Fruit fly (Drosophila melanogaster) whole organism, embryonic: ENCODE measurements around the gene CG17221.

Experiments
- BEAF-32 ChIP-seq: fragments of 200-800 bp; sonication (Bioruptor generic); optimal IDR thresholded peaks from 3 replicates; lab custom pipeline; 2017; ENCODE audit warnings: missing biosample characterization, missing genetic modification characterization, mild to moderate bottlenecking, moderate library complexity, missing genetic modification reagents
- Bgb ChIP-seq: fragments of 200-800 bp; sonication (Bioruptor generic); IDR thresholded peaks from 2 replicates; pipeline ENCODE4 v1.3.6; 2022; ENCODE audit warnings: missing biosample characterization, missing genetic modification characterization; ENCODE audit not compliant: partially characterized antibody
- CG10267 ChIP-seq: fragments of 200-800 bp; sonication (Bioruptor generic); optimal IDR thresholded peaks from 2 replicates; lab custom pipeline; 2018; ENCODE audit warnings: missing biosample characterization, mild to moderate bottlenecking, missing genetic modification characterization, moderate library complexity
- CG10431 ChIP-seq: fragments of 200-800 bp; sonication (Bioruptor generic); optimal IDR thresholded peaks from 3 replicates; lab custom pipeline; 2018; ENCODE audit warnings: missing biosample characterization, mild to moderate bottlenecking, missing genetic modification characterization
- CG1233 ChIP-seq: fragments of 200-800 bp; sonication (Bioruptor generic); optimal IDR thresholded peaks from 4 replicates; lab custom pipeline; 2018; ENCODE audit warnings: missing biosample characterization, mild to moderate bottlenecking, missing genetic modification characterization
- CG12659 ChIP-seq: fragments of 200-800 bp; sonication (Bioruptor generic); optimal IDR thresholded peaks from 3 replicates; lab custom pipeline; 2017; ENCODE audit warnings: mild to moderate bottlenecking, missing biosample characterization, missing genetic modification reagents, missing genetic modification characterization
- CG1603 ChIP-seq: fragments of 200-800 bp; sonication (Bioruptor generic); optimal IDR thresholded peaks from 2 replicates; lab custom pipeline; 2019; ENCODE audit warnings: missing biosample characterization, mild to moderate bottlenecking, missing genetic modification characterization, moderate library complexity
- CG2678 ChIP-seq: fragments of 200-800 bp; sonication (Bioruptor generic); optimal IDR thresholded peaks from 3 replicates; lab custom pipeline; 2019; ENCODE audit warnings: missing biosample characterization, mild to moderate bottlenecking, missing genetic modification characterization, moderate library complexity
- CG2875 ChIP-seq: fragments of 200-800 bp; sonication (Bioruptor generic); optimal IDR thresholded peaks from 2 replicates; lab custom pipeline; 2017; ENCODE audit warnings: missing biosample characterization, mild to moderate bottlenecking, missing genetic modification characterization, missing genetic modification reagents
- CG32532 ChIP-seq: fragments of 200-800 bp; sonication (Bioruptor generic); IDR thresholded peaks from 2 replicates; pipeline ENCODE4 v1.3.6; 2022; ENCODE audit warnings: missing biosample characterization, missing genetic modification characterization
- CG33557 ChIP-seq: fragments of 200-800 bp; sonication (Bioruptor generic); optimal IDR thresholded peaks from 2 replicates; lab custom pipeline; 2019; ENCODE audit warnings: missing biosample characterization, mild to moderate bottlenecking, missing genetic modification characterization, moderate library complexity
- CG4617 ChIP-seq: fragments of 200-800 bp; sonication (Bioruptor generic); optimal IDR thresholded peaks from 3 replicates; lab custom pipeline; 2016; ENCODE audit warnings: missing biosample characterization, missing genetic modification characterization, borderline replicate concordance
- CG4707 ChIP-seq: fragments of 200-800 bp; sonication (Bioruptor generic); optimal IDR thresholded peaks from 2 replicates; lab custom pipeline; 2018; ENCODE audit warnings: missing biosample characterization, mild to moderate bottlenecking, missing genetic modification characterization, moderate library complexity
- CG6254 ChIP-seq: fragments of 200-800 bp; sonication (Bioruptor generic); optimal IDR thresholded peaks from 3 replicates; lab custom pipeline; 2017; ENCODE audit warnings: mild to moderate bottlenecking, missing biosample characterization, missing genetic modification reagents, missing genetic modification characterization
- CG9817 ChIP-seq: fragments of 200-800 bp; sonication (Bioruptor generic); optimal IDR thresholded peaks from 2 replicates; lab custom pipeline; 2018; ENCODE audit warnings: missing biosample characterization, mild to moderate bottlenecking, missing genetic modification characterization, moderate library complexity
- CTCF ChIP-seq: fragments of 200-800 bp; sonication (Bioruptor generic); optimal IDR thresholded peaks from 2 replicates; lab custom pipeline; 2017; ENCODE audit warnings: missing biosample characterization, mild to moderate bottlenecking, missing genetic modification characterization, moderate library complexity
- D ChIP-seq, 2 experiments: fragments of 200-800 bp in 1 of 2; fragments of >200 bp in 1 of 2; sonication (Bioruptor generic) in 1 of 2; optimal IDR thresholded peaks; 2 replicates in 1 of 2; 3 replicates in 1 of 2; lab custom pipeline; 2017; ENCODE audit warnings: mild to moderate bottlenecking in 1 of 2, missing biosample characterization in 1 of 2, missing genetic modification characterization in 1 of 2, missing genetic modification reagents in 1 of 2
- Dp ChIP-seq: fragments of 200-800 bp; sonication (Bioruptor generic); optimal IDR thresholded peaks from 2 replicates; lab custom pipeline; 2018; ENCODE audit warnings: missing biosample characterization, mild to moderate bottlenecking, missing genetic modification characterization, moderate library complexity
- E2f2 ChIP-seq: fragments of 200-800 bp; sonication (Bioruptor generic); IDR thresholded peaks from 2 replicates; pipeline ENCODE4 v1.3.6; 2022; ENCODE audit warnings: missing biosample characterization, missing genetic modification characterization
- Hr51 ChIP-seq, 2 experiments: fragments of 200-800 bp; sonication (Bioruptor generic); optimal IDR thresholded peaks; 2 replicates in 1 of 2; 3 replicates in 1 of 2; lab custom pipeline; 2016 to 2018; ENCODE audit warnings: missing biosample characterization in 2 of 2, missing genetic modification characterization in 2 of 2, mild to moderate bottlenecking in 1 of 2, moderate library complexity in 1 of 2
- MESR4 ChIP-seq: fragments of 200-800 bp; sonication (Bioruptor generic); optimal IDR thresholded peaks from 2 replicates; lab custom pipeline; 2018; ENCODE audit warnings: missing biosample characterization, mild to moderate bottlenecking, missing genetic modification characterization, moderate library complexity
- Mrtf ChIP-seq: fragments of 200-800 bp; sonication (Bioruptor generic); IDR thresholded peaks from 3 replicates; pipeline ENCODE4 v1.3.6; 2022; ENCODE audit warnings: missing biosample characterization, missing genetic modification characterization
- NfI ChIP-seq: fragments of 200-800 bp; sonication (Bioruptor generic); optimal IDR thresholded peaks from 3 replicates; lab custom pipeline; 2018; ENCODE audit warnings: missing biosample characterization, mild to moderate bottlenecking, missing genetic modification characterization, moderate library complexity
- Sry-δ ChIP-seq: fragments of 200-800 bp; sonication (Bioruptor generic); optimal IDR thresholded peaks from 2 replicates; lab custom pipeline; 2016; ENCODE audit warnings: missing biosample characterization, missing genetic modification characterization
- Xrp1 ChIP-seq: fragments of 200-800 bp; sonication (Bioruptor generic); IDR thresholded peaks from 2 replicates; pipeline ENCODE4 v1.3.6; 2022; ENCODE audit warnings: missing biosample characterization, missing genetic modification characterization
- ash1 ChIP-seq: fragments of 200-800 bp; sonication (Bioruptor generic); optimal IDR thresholded peaks from 2 replicates; lab custom pipeline; 2018; ENCODE audit warnings: missing biosample characterization, mild to moderate bottlenecking, missing genetic modification characterization
- disco-r ChIP-seq: fragments of 200-800 bp; sonication (Bioruptor generic); optimal IDR thresholded peaks from 2 replicates; lab custom pipeline; 2016; ENCODE audit warnings: missing biosample characterization, missing genetic modification characterization
- en ChIP-seq: fragments of 200-800 bp; sonication (Bioruptor generic); optimal IDR thresholded peaks from 2 replicates; lab custom pipeline; 2016; ENCODE audit warnings: missing biosample characterization, missing genetic modification characterization
- fd102C ChIP-seq: fragments of 200-800 bp; sonication (Bioruptor generic); optimal IDR thresholded peaks from 2 replicates; lab custom pipeline; 2018; ENCODE audit warnings: missing biosample characterization, mild to moderate bottlenecking, missing genetic modification characterization, moderate library complexity
- grn ChIP-seq: fragments of 200-800 bp; sonication (Bioruptor generic); optimal IDR thresholded peaks from 3 replicates; lab custom pipeline; 2017; ENCODE audit warnings: missing biosample characterization, missing genetic modification characterization
- gsb-n ChIP-seq: fragments of 200-800 bp; sonication (Bioruptor generic); optimal IDR thresholded peaks from 3 replicates; lab custom pipeline; 2018; ENCODE audit warnings: missing biosample characterization, mild to moderate bottlenecking, missing genetic modification characterization
- hbn ChIP-seq: fragments of 200-800 bp; sonication (Bioruptor generic); IDR thresholded peaks from 2 replicates; pipeline ENCODE4 v1.3.6; 2022; ENCODE audit warnings: missing biosample characterization, missing genetic modification characterization; ENCODE audit not compliant: partially characterized antibody
- nmo ChIP-seq: fragments of 200-800 bp; sonication (Bioruptor generic); optimal IDR thresholded peaks from 2 replicates; lab custom pipeline; 2018; ENCODE audit warnings: missing biosample characterization, mild to moderate bottlenecking, missing genetic modification characterization, moderate library complexity
- nom ChIP-seq: fragments of 200-800 bp; sonication (Bioruptor generic); optimal IDR thresholded peaks from 2 replicates; lab custom pipeline; 2017; ENCODE audit warnings: missing biosample characterization, missing genetic modification characterization, mild to moderate bottlenecking, moderate library complexity, missing genetic modification reagents
- phol ChIP-seq: fragments of 200-800 bp; sonication (Bioruptor generic); optimal IDR thresholded peaks from 3 replicates; lab custom pipeline; 2018; ENCODE audit warnings: missing biosample characterization, mild to moderate bottlenecking, missing genetic modification characterization, moderate library complexity
- scrt ChIP-seq: fragments of 200-800 bp; sonication (Bioruptor generic); optimal IDR thresholded peaks from 2 replicates; lab custom pipeline; 2018; ENCODE audit warnings: missing biosample characterization, mild to moderate bottlenecking, missing genetic modification characterization, moderate library complexity
- stwl ChIP-seq: fragments of 200-800 bp; sonication (Bioruptor generic); optimal IDR thresholded peaks from 3 replicates; lab custom pipeline; 2018; ENCODE audit warnings: missing biosample characterization, mild to moderate bottlenecking, missing genetic modification characterization, moderate library complexity
- trem ChIP-seq: fragments of 200-800 bp; optimal IDR thresholded peaks from 3 replicates; lab custom pipeline; 2019; ENCODE audit warnings: missing biosample characterization, mild to moderate bottlenecking, missing genetic modification characterization, moderate library complexity

Gene CG17221

DNA sequence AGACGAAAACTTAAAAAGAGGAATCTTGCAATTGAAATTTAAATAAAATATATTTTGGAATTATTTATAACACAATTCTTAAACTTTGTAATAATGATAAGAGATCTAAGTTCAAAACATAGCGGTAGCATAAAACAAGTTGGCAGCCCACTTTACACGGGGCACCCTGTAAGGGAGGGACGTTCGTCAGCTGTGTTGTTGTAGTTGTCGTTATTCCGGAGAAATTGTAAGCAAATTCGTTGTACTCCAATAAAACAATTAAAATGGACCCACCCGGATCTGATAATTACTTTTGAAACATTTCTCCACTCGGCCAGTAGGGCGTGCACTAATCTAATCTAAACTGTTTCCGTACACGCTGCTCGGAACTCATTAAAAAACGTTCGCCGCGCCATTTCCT is 9.4 kb upstream of the CG17221 start, which contains the start of gene GABPI (continued):
- TF ChIP-seq CG4707 (GFP tag; lab: Kevin White, UChicago) (peak; percentile 19), disco-r (GFP tag; lab: Kevin White, UChicago) (no peak), CG33557 (GFP tag; lab: Kevin White, UChicago) (peak; percentile 21), Xrp1 (0 out of 2 replicates have a peak, but pooled peaks have one; percentile 13), nmo (GFP tag; lab: Kevin White, UChicago) (peak; percentile 12), CG10431 (GFP tag; lab: Kevin White, UChicago) (peak; percentile 38), grn (GFP tag; lab: Kevin White, UChicago) (peak; percentile 93), CG2678 (tag; lab: Kevin White, UChicago) (no peak), fd102C (peak; percentile 24), phol (peak; percentile 4), CG32532 (GFP tag; lab: Robert Waterston, UW) (peak; percentile 44; the same call in 1 of the 2 replicates), NfI (peak; percentile 59), Sry-δ (GFP tag; lab: Kevin White, UChicago) (peak; percentile 3), CG12659 (peak; percentile 24), gsb-n (tag; lab: Kevin White, UChicago) (no peak), en (GFP tag; lab: Kevin White, UChicago) (no peak), scrt (GFP tag; lab: Kevin White, UChicago) (no peak), nom (peak; percentile 31), CG1603 (tag; lab: Kevin White, UChicago) (peak; percentile 29), CG1233 (GFP tag; lab: Kevin White, UChicago) (peak; percentile 15), stwl (tag; lab: Kevin White, UChicago) (peak; percentile 54), BEAF-32 (GFP tag; lab: Kevin White, UChicago) (peak; percentile 22), trem (tag; lab: Kevin White, UChicago) (peak; percentile 99), ash1 (GFP tag; lab: Kevin White, UChicago) (no peak), Dp (GFP tag; lab: Kevin White, UChicago) (peak; percentile 86), E2f2 (peak; percentile 93), hbn (GFP tag; lab: Robert Waterston, UW) (0 out of 2 replicates have a peak, but pooled peaks have one; percentile 18), Mrtf (GFP tag; lab: Robert Waterston, UW) (no peak), CG4617 (GFP tag; lab: Kevin White, UChicago) (peak; percentile 35), Bgb (GFP tag; lab: Robert Waterston, UW) (peak; percentile 15; the same call in 1 of the 2 replicates), Hr51 (GFP tag; optimal IDR thresholded peaks at IDR 0.05; lab: Kevin White, UChicago) (no peak), CG9817 (tag; lab: Kevin White, UChicago) (no peak), CG2875 (GFP tag; lab: Kevin White, UChicago) (no peak), MESR4 (GFP tag; lab: Kevin White, UChicago) (peak; percentile 44), CG10267 (tag; lab: Kevin White, UChicago) (peak; percentile 22), CG6254 (GFP tag; lab: Kevin White, UChicago) (peak; percentile 100)

DNA sequence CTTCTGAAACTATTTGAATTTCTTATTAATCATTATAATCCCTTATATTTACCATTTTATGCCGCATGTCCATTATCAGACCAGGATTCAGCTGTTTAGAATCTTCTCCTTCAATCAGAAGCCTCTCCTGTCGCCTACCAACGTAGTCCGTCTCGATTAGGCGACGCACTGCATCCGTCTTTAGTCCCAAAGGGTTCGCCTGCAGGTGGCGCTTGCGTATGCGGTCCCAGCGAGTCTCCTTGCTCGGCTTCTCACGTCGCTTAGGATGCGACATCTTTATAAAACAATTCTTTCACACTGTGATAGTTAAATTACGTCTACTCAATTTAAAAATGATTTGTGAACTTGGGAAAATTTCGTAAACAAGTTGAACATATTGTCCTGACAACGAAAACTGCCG is 4.8 kb upstream of the CG17221 start, which contains the start of gene CG17258:
Gene CG17258 (minus strand): TSS at position 380 of the 400 bp plus-strand sequence.
- TF ChIP-seq D (optimal IDR thresholded peaks at IDR 0.05; lab: Kevin White, UChicago): no peak
- no peak for TF ChIP-seq D (GFP tag; optimal IDR thresholded peaks at IDR 0.05; lab: Kevin White, UChicago)
- TF ChIP-seq CTCF: peak; percentile 78
